Fruit fly (Drosophila melanogaster) whole organism, embryonic: Measurements from ENCODE around the gene Sbf.

Experiments
- Adf1 ChIP-seq: fragments of 200-800 bp; sonication (Bioruptor generic); IDR thresholded peaks from 2 replicates; pipeline ENCODE4 v1.3.6; 2022; ENCODE audit warnings: missing biosample characterization, missing genetic modification characterization
- B-H2 ChIP-seq: fragments of 200-800 bp; sonication (Bioruptor generic); optimal IDR thresholded peaks from 2 replicates; lab custom pipeline; 2018; ENCODE audit warnings: missing biosample characterization, mild to moderate bottlenecking, missing genetic modification characterization
- CG10147 ChIP-seq: fragments of 200-800 bp; sonication (Bioruptor generic); optimal IDR thresholded peaks from 2 replicates; lab custom pipeline; 2019; ENCODE audit warnings: missing biosample characterization, mild to moderate bottlenecking, missing genetic modification characterization, moderate library complexity
- CG10366 ChIP-seq: fragments of 200-800 bp; sonication (Bioruptor generic); IDR thresholded peaks from 2 replicates; pipeline ENCODE4 v1.3.6; 2022; ENCODE audit warnings: missing biosample characterization, missing genetic modification characterization
- CG11456 ChIP-seq: fragments of 200-800 bp; sonication (Bioruptor generic); IDR thresholded peaks from 3 replicates; pipeline ENCODE4 v1.3.6; 2022; ENCODE audit warnings: missing biosample characterization, missing genetic modification characterization
- CG13123 ChIP-seq: fragments of 200-800 bp; sonication (Bioruptor generic); optimal IDR thresholded peaks from 2 replicates; lab custom pipeline; 2016; ENCODE audit warnings: missing biosample characterization, missing genetic modification characterization
- CG13287 ChIP-seq: fragments of 200-800 bp; sonication (Bioruptor generic); IDR thresholded peaks from 2 replicates; pipeline ENCODE4 v1.3.6; 2022; ENCODE audit warnings: missing biosample characterization, missing genetic modification characterization; ENCODE audit not compliant: partially characterized antibody
- CG14667 ChIP-seq: fragments of 200-800 bp; sonication (Bioruptor generic); IDR thresholded peaks from 2 replicates; pipeline ENCODE4 v1.3.6; 2022; ENCODE audit warnings: missing biosample characterization, missing genetic modification characterization
- CG15269 ChIP-seq: fragments of 200-800 bp; sonication (Bioruptor generic); optimal IDR thresholded peaks from 2 replicates; lab custom pipeline; 2018; ENCODE audit warnings: missing biosample characterization, mild to moderate bottlenecking, missing genetic modification characterization, moderate library complexity
- CG16779 ChIP-seq: fragments of 200-800 bp; sonication (Bioruptor generic); IDR thresholded peaks from 2 replicates; pipeline ENCODE4 v1.3.6; 2022; ENCODE audit warnings: missing biosample characterization, missing genetic modification characterization
- CG18262 ChIP-seq: fragments of 200-800 bp; optimal IDR thresholded peaks from 3 replicates; lab custom pipeline; 2019; ENCODE audit warnings: missing biosample characterization, mild to moderate bottlenecking, missing genetic modification characterization, moderate library complexity
- CG2202 ChIP-seq: fragments of 200-800 bp; sonication (Bioruptor generic); optimal IDR thresholded peaks from 2 replicates; lab custom pipeline; 2018; ENCODE audit warnings: missing biosample characterization, mild to moderate bottlenecking, missing genetic modification characterization
- CG34422 ChIP-seq: fragments of 200-800 bp; sonication (Bioruptor generic); IDR thresholded peaks from 3 replicates; pipeline ENCODE4 v1.3.6; 2022; ENCODE audit warnings: missing biosample characterization, missing genetic modification characterization
- CG6683 ChIP-seq: fragments of 200-800 bp; sonication (Bioruptor generic); optimal IDR thresholded peaks from 2 replicates; lab custom pipeline; 2017; ENCODE audit warnings: missing biosample characterization, mild to moderate bottlenecking, missing genetic modification characterization, missing genetic modification reagents
- CkIIα-i1 ChIP-seq: fragments of 200-800 bp; sonication (Bioruptor generic); IDR thresholded peaks from 2 replicates; pipeline ENCODE4 v1.3.6; 2022; ENCODE audit warnings: missing biosample characterization, missing genetic modification characterization
- Eip74EF ChIP-seq, 2 experiments: fragments of 200-800 bp in 1 of 2; fragments of >200 bp in 1 of 2; sonication (Bioruptor generic) in 1 of 2; optimal IDR thresholded peaks; 2 replicates each; lab custom pipeline; 2017 to 2019; ENCODE audit warnings: missing biosample characterization in 2 of 2, missing genetic modification characterization in 2 of 2, mild to moderate bottlenecking in 1 of 2, moderate library complexity in 1 of 2
- Elba2 ChIP-seq: fragments of 200-800 bp; sonication (Bioruptor generic); optimal IDR thresholded peaks from 3 replicates; lab custom pipeline; 2016; ENCODE audit warnings: missing biosample characterization, missing genetic modification characterization
- HLH4C ChIP-seq: fragments of 200-800 bp; sonication (Bioruptor generic); IDR thresholded peaks from 3 replicates; pipeline ENCODE4 v1.3.6; 2022; ENCODE audit warnings: missing biosample characterization, missing genetic modification characterization; ENCODE audit not compliant: partially characterized antibody
- Lhr ChIP-seq: fragments of 200-800 bp; sonication (Bioruptor generic); optimal IDR thresholded peaks from 3 replicates; lab custom pipeline; 2017; ENCODE audit warnings: mild to moderate bottlenecking, missing biosample characterization, missing genetic modification reagents, missing genetic modification characterization
- Lpt ChIP-seq: fragments of >200 bp; optimal IDR thresholded peaks from 2 replicates; lab custom pipeline; 2018; ENCODE audit warnings: missing biosample characterization, missing genetic modification characterization
- MTF-1 ChIP-seq: fragments of 200-800 bp; sonication (Bioruptor generic); optimal IDR thresholded peaks from 2 replicates; lab custom pipeline; 2018; ENCODE audit warnings: missing biosample characterization, mild to moderate bottlenecking, missing genetic modification characterization, borderline replicate concordance
- Mad ChIP-seq: fragments of 200-800 bp; sonication (Bioruptor generic); optimal IDR thresholded peaks from 2 replicates; lab custom pipeline; 2016; ENCODE audit warnings: missing biosample characterization, missing genetic modification characterization
- Opbp ChIP-seq: fragments of 200-800 bp; sonication (Bioruptor generic); IDR thresholded peaks from 3 replicates; pipeline ENCODE4 v1.3.6; 2022; ENCODE audit warnings: missing biosample characterization, missing genetic modification characterization; ENCODE audit not compliant: partially characterized antibody
- Pdp1 ChIP-seq, 2 experiments: fragments of 200-800 bp; sonication (Bioruptor generic); optimal IDR thresholded peaks; 3 replicates each; lab custom pipeline; 2016; ENCODE audit warnings: missing biosample characterization in 2 of 2, missing genetic modification characterization in 2 of 2, mild to moderate bottlenecking in 1 of 2, moderate library complexity in 1 of 2
- Sox102F ChIP-seq: fragments of 200-800 bp; sonication (Bioruptor generic); optimal IDR thresholded peaks from 2 replicates; lab custom pipeline; 2018; ENCODE audit warnings: missing biosample characterization, mild to moderate bottlenecking, missing genetic modification characterization, moderate library complexity
- Sry-δ ChIP-seq: fragments of 200-800 bp; sonication (Bioruptor generic); optimal IDR thresholded peaks from 2 replicates; lab custom pipeline; 2016; ENCODE audit warnings: missing biosample characterization, missing genetic modification characterization
- YL-1 ChIP-seq: fragments of 200-800 bp; sonication (Bioruptor generic); optimal IDR thresholded peaks from 3 replicates; lab custom pipeline; 2017; ENCODE audit warnings: missing biosample characterization, mild to moderate bottlenecking, missing genetic modification characterization
- ato ChIP-seq: fragments of 200-800 bp; sonication (Bioruptor generic); IDR thresholded peaks from 2 replicates; pipeline ENCODE4 v1.3.6; 2022; ENCODE audit warnings: missing biosample characterization, missing genetic modification characterization; ENCODE audit not compliant: partially characterized antibody
- da ChIP-seq: fragments of 200-800 bp; sonication (Bioruptor generic); optimal IDR thresholded peaks from 2 replicates; lab custom pipeline; 2016; ENCODE audit warnings: missing biosample characterization, missing genetic modification characterization
- gcm ChIP-seq: fragments of 200-800 bp; sonication (Bioruptor generic); optimal IDR thresholded peaks from 2 replicates; lab custom pipeline; 2019; ENCODE audit warnings: missing biosample characterization, mild to moderate bottlenecking, missing genetic modification characterization, moderate library complexity
- gt ChIP-seq: fragments of 200-800 bp; sonication (Bioruptor generic); IDR thresholded peaks from 2 replicates; pipeline ENCODE4 v1.3.6; 2022; ENCODE audit warnings: missing biosample characterization, missing genetic modification characterization
- oc ChIP-seq: fragments of 200-800 bp; sonication (Bioruptor generic); optimal IDR thresholded peaks from 2 replicates; lab custom pipeline; 2018; ENCODE audit warnings: missing biosample characterization, mild to moderate bottlenecking, missing genetic modification characterization, moderate library complexity
- odd ChIP-seq: fragments of 200-800 bp; sonication (Bioruptor generic); optimal IDR thresholded peaks from 2 replicates; lab custom pipeline; 2017; ENCODE audit warnings: missing biosample characterization, mild to moderate bottlenecking, missing genetic modification characterization
- pb ChIP-seq: fragments of 200-800 bp; sonication (Bioruptor generic); optimal IDR thresholded peaks from 3 replicates; lab custom pipeline; 2016; ENCODE audit warnings: missing biosample characterization, missing genetic modification characterization
- pfk ChIP-seq: fragments of 200-800 bp; sonication (Bioruptor generic); optimal IDR thresholded peaks from 2 replicates; lab custom pipeline; 2018; ENCODE audit warnings: missing biosample characterization, mild to moderate bottlenecking, missing genetic modification characterization, moderate library complexity
- pita ChIP-seq: fragments of 200-800 bp; sonication (Bioruptor generic); optimal IDR thresholded peaks from 2 replicates; lab custom pipeline; 2017; ENCODE audit warnings: missing biosample characterization, mild to moderate bottlenecking, missing genetic modification characterization
- ranshi ChIP-seq: fragments of 200-800 bp; sonication (Bioruptor generic); IDR thresholded peaks from 2 replicates; pipeline ENCODE4 v1.3.6; 2022; ENCODE audit warnings: missing biosample characterization, missing genetic modification characterization
- repo ChIP-seq: fragments of 200-800 bp; sonication (Bioruptor generic); optimal IDR thresholded peaks from 2 replicates; lab custom pipeline; 2016; ENCODE audit warnings: missing biosample characterization, missing genetic modification characterization
- salm ChIP-seq: fragments of 200-800 bp; sonication (Bioruptor generic); optimal IDR thresholded peaks from 2 replicates; lab custom pipeline; 2018; ENCODE audit warnings: missing biosample characterization, mild to moderate bottlenecking, missing genetic modification characterization
- sc ChIP-seq, 3 experiments: fragments of >200 bp in 2 of 3; fragments of 200-800 bp in 1 of 3; sonication (Bioruptor generic) in 1 of 3; optimal IDR thresholded peaks; 2 replicates in 2 of 3; 3 replicates in 1 of 3; lab custom pipeline; 2017; ENCODE audit warnings: mild to moderate bottlenecking in 1 of 3, missing biosample characterization in 1 of 3, missing genetic modification characterization in 1 of 3, missing genetic modification reagents in 1 of 3
- sima ChIP-seq: fragments of 200-800 bp; sonication (Bioruptor generic); optimal IDR thresholded peaks from 2 replicates; lab custom pipeline; 2016; ENCODE audit warnings: missing biosample characterization, missing genetic modification characterization
- sqz ChIP-seq: fragments of 200-800 bp; sonication (Bioruptor generic); optimal IDR thresholded peaks from 3 replicates; lab custom pipeline; 2018; ENCODE audit warnings: missing biosample characterization, mild to moderate bottlenecking, missing genetic modification characterization
- tio ChIP-seq: fragments of 200-800 bp; sonication (Bioruptor generic); optimal IDR thresholded peaks from 2 replicates; lab custom pipeline; 2017; ENCODE audit warnings: missing biosample characterization, missing genetic modification characterization, inconsistent platforms
- yki ChIP-seq: fragments of >200 bp; optimal IDR thresholded peaks from 3 replicates; lab custom pipeline; 2018
- zfh1 ChIP-seq: fragments of 200-800 bp; sonication (Bioruptor generic); IDR thresholded peaks from 3 replicates; pipeline ENCODE4 v1.3.6; 2022; ENCODE audit warnings: missing biosample characterization, missing genetic modification characterization

Gene Sbf

DNA sequence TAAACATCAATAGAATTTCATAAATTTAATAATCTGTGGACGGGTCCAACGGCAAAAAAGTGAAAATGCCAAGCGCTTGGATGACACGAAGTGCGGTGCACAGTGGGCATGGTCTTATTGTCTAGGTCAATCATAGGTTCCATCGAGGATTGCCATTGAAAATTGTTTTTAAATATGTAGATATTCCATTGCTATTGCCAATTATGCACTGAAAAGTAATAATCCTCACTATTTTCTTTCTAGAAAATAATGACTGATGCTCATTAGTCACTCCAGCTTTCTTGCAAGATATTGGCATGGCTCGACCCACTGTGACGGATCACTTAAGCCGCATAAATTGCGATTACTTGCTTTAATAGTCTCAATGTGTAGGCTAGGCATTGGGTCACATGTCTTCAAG lies 10.0 kb upstream of the Sbf start (continued):
- TF ChIP-seq Opbp (GFP tag; lab: Robert Waterston, UW) (no peak), sc (optimal IDR thresholded peaks at IDR 0.05; lab: Kevin White, UChicago) (no peak), sc (GFP tag; optimal IDR thresholded peaks at IDR 0.05; lab: Kevin White, UChicago) (no peak), da (no peak), Adf1 (GFP tag; lab: Robert Waterston, UW) (no peak), Sry-δ (GFP tag; lab: Kevin White, UChicago) (no peak), HLH4C (GFP tag; lab: Robert Waterston, UW) (no peak), MTF-1 (GFP tag; lab: Kevin White, UChicago) (no peak), CkIIα-i1 (GFP tag; lab: Robert Waterston, UW) (no peak), CG6683 (no peak), CG10147 (no peak), B-H2 (GFP tag; lab: Kevin White, UChicago) (no peak), CG2202 (tag; lab: Kevin White, UChicago) (no peak), CG11456 (GFP tag; lab: Robert Waterston, UW) (no peak), CG16779 (GFP tag; lab: Robert Waterston, UW) (no peak), CG10366 (GFP tag; lab: Robert Waterston, UW) (no peak; the same call in 1 of the 2 replicates), gcm (GFP tag; lab: Kevin White, UChicago) (no peak), Sox102F (GFP tag; lab: Kevin White, UChicago) (peak; percentile 57), CG15269 (tag; lab: Kevin White, UChicago) (peak; percentile 45), CG13123 (GFP tag; lab: Kevin White, UChicago) (no peak), sqz (no peak), oc (no peak), Mad (GFP tag; lab: Kevin White, UChicago) (no peak), sima (GFP tag; lab: Kevin White, UChicago) (no peak), yki (lab: Kevin White, UChicago) (no peak), gt (GFP tag; lab: Robert Waterston, UW) (no peak), Eip74EF (GFP tag; optimal IDR thresholded peaks at IDR 0.05; lab: Kevin White, UChicago) (no peak), tio (peak; percentile 12), CG18262 (tag; lab: Kevin White, UChicago) (peak; percentile 29), odd (GFP tag; lab: Kevin White, UChicago) (no peak), pb (GFP tag; lab: Kevin White, UChicago) (no peak), salm (tag; lab: Kevin White, UChicago) (no peak), ato (GFP tag; lab: Robert Waterston, UW) (no peak), Lpt (GFP tag; lab: Kevin White, UChicago) (no peak), Lhr (GFP tag; lab: Kevin White, UChicago) (no peak), YL-1 (GFP tag; lab: Kevin White, UChicago) (no peak), CG13287 (no peak), ranshi (no peak), pfk (GFP tag; lab: Kevin White, UChicago) (no peak), zfh1 (GFP tag; lab: Robert Waterston, UW) (0 out of 3 replicates have a peak, but pooled peaks have one; percentile 22), repo (GFP tag; lab: Kevin White, UChicago) (no peak), Pdp1 (GFP tag; optimal IDR thresholded peaks at IDR 0.05; lab: Kevin White, UChicago) (peak; percentile 6 to 26), CG14667 (no peak), pita (GFP tag; lab: Kevin White, UChicago) (no peak), Elba2 (no peak), CG34422 (no peak)
